Fruit fly (Drosophila melanogaster): ENCODE data around the gene CG42853.

CG42853 gene

dm6 chr3L:18139184-18139629, 17.4 kb upstream of the CG42853 start, which contains the start of gene geko:
TSS of gene geko (plus strand) at chr3L:18139402.
- TF ChIP-seq ttk (optimal IDR thresholded peaks at IDR 0.05) (no peak), insv (optimal IDR thresholded peaks at IDR 0.05) (no peak), psq (optimal IDR thresholded peaks at IDR 0.05) (no peak), Sin3A (optimal IDR thresholded peaks at IDR 0.05) (no peak), h (optimal IDR thresholded peaks at IDR 0.05) (no peak), Myc (optimal IDR thresholded peaks at IDR 0.05) (no peak)

dm6 chr3L:18138280-18138679, 16.5 kb upstream of the CG42853 start:
- no peak for TF ChIP-seq h (optimal IDR thresholded peaks at IDR 0.05)
- no peak for TF ChIP-seq psq (optimal IDR thresholded peaks at IDR 0.05)
- no peak for TF ChIP-seq insv (optimal IDR thresholded peaks at IDR 0.05)
- no peak for TF ChIP-seq Sin3A (optimal IDR thresholded peaks at IDR 0.05)
- TF ChIP-seq Myc (optimal IDR thresholded peaks at IDR 0.05): no peak
- no peak for TF ChIP-seq ttk (optimal IDR thresholded peaks at IDR 0.05)

DNA sequence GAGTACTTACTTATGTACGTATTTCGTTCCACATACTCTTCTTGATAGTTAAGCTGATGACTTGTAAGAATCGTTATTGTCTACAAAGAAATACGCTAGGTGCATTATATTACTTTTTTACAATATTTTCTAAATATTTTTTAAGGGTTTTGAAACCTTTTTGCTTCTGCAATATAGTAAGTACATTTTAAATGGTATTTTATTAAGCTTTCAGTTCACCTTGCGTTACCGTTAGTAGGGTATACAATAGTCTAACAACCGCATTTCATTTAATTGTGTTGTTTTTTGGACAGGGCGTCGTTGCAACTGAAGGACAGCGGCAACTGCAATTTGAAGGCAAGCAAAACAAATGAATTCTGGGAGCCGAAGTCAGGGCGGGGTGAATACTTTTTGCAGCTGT, 15.4 kb upstream of the CG42853 start:
- no peak for TF ChIP-seq h (optimal IDR thresholded peaks at IDR 0.05)
- TF ChIP-seq Sin3A (optimal IDR thresholded peaks at IDR 0.05): no peak
- no peak for TF ChIP-seq ttk (optimal IDR thresholded peaks at IDR 0.05)
- TF ChIP-seq psq (optimal IDR thresholded peaks at IDR 0.05): no peak
- no peak for TF ChIP-seq Myc (optimal IDR thresholded peaks at IDR 0.05)

DNA sequence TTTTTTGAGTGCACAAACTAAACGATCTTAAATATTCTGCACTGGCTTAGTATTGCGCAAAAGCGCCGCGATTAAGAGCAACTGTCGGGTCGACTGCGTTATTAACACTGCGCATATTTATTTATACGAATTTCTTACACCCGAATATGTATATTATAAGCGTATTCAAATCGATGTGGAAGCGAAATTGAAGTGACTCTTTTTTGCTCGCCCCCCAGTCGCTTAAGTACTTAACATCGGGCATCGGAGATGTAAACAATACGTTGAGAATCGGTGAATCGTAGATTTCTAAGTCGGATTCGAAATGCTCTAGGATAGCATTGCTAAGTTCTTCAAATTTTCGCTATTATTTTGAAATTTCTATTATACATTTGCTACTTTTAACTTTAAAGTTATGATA, 10.8 kb upstream of the CG42853 start, which contains the start of gene Cyp312a1:
Cyp312a1 (minus strand) TSS at position 101 of the 400 bp plus-strand sequence.
- TF ChIP-seq psq (optimal IDR thresholded peaks at IDR 0.05) (no peak), insv (optimal IDR thresholded peaks at IDR 0.05) (no peak), ttk (optimal IDR thresholded peaks at IDR 0.05) (no peak), h (optimal IDR thresholded peaks at IDR 0.05) (no peak), Myc (optimal IDR thresholded peaks at IDR 0.05) (no peak), Sin3A (optimal IDR thresholded peaks at IDR 0.05) (no peak)

dm6 chr3L:18124138-18124537, 2.3 kb upstream of the CG42853 start:
- TF ChIP-seq Sin3A (optimal IDR thresholded peaks at IDR 0.05): no peak
- no peak for TF ChIP-seq h (optimal IDR thresholded peaks at IDR 0.05)
- no peak for TF ChIP-seq Myc (optimal IDR thresholded peaks at IDR 0.05)

- TF ChIP-seq Myc (optimal IDR thresholded peaks at IDR 0.05) (no peak), psq (optimal IDR thresholded peaks at IDR 0.05) (no peak), h (optimal IDR thresholded peaks at IDR 0.05) (peak; percentile 90), insv (optimal IDR thresholded peaks at IDR 0.05) (no peak)
These were observed 7.5 kb downstream of the CG42853 start for dm6 chr3L:18114038-18114926.

- TF ChIP-seq h (optimal IDR thresholded peaks at IDR 0.05): no peak
- no peak for TF ChIP-seq insv (optimal IDR thresholded peaks at IDR 0.05)
- TF ChIP-seq Sin3A (optimal IDR thresholded peaks at IDR 0.05): no peak
- no peak for TF ChIP-seq ttk (optimal IDR thresholded peaks at IDR 0.05)
- TF ChIP-seq psq (optimal IDR thresholded peaks at IDR 0.05): no peak
- no peak for TF ChIP-seq Myc (optimal IDR thresholded peaks at IDR 0.05)
These were observed 9.1 kb downstream of the CG42853 start, which contains the start of the genes CG32195 and CG7341 for dm6 chr3L:18112669-18113068. TSS of gene CG32195 (plus strand) at chr3L:18112959. TSS of gene CG7341 (plus strand) at chr3L:18112959.

DNA sequence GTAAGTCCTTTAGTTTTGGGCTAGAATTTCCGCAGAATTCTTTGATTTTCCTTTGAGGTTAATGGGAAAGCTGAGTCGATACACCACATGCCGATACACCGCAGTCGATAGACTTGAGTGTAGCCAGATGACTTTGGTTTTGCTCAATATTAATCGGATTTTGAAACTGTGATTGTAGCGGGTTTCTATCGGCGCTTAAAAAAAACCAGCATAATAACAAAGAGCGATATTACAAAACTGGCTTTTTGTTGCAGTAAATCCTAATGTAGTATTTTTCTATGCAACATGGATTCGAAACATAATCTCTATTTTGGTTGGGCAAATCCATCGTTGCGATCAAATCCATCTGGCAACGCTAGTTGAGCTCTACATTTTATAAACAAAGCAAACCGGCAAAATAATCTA, 12.3 kb downstream of the CG42853 start, which contains the start of the genes Polr3D and mus304:
Polr3D (minus strand) TSS at position 116 of the 405 bp plus-strand sequence.
mus304 (plus strand) TSS at position 356 of the 405 bp plus-strand sequence.
- TF ChIP-seq ttk (optimal IDR thresholded peaks at IDR 0.05): no peak
- TF ChIP-seq insv (optimal IDR thresholded peaks at IDR 0.05): no peak

dm6 chr3L:18106021-18106944, 15.5 kb downstream of the CG42853 start, which contains the start of the genes CG13698 and mRpS26:
TSS of gene CG13698 (minus strand) at chr3L:18106149.
TSS of gene mRpS26 (plus strand) at chr3L:18106579.
- TF ChIP-seq Myc (optimal IDR thresholded peaks at IDR 0.05) (no peak), Sin3A (optimal IDR thresholded peaks at IDR 0.05) (no peak), psq (optimal IDR thresholded peaks at IDR 0.05) (no peak), insv (optimal IDR thresholded peaks at IDR 0.05) (no peak), ttk (optimal IDR thresholded peaks at IDR 0.05) (no peak), h (optimal IDR thresholded peaks at IDR 0.05) (no peak)

DNA sequence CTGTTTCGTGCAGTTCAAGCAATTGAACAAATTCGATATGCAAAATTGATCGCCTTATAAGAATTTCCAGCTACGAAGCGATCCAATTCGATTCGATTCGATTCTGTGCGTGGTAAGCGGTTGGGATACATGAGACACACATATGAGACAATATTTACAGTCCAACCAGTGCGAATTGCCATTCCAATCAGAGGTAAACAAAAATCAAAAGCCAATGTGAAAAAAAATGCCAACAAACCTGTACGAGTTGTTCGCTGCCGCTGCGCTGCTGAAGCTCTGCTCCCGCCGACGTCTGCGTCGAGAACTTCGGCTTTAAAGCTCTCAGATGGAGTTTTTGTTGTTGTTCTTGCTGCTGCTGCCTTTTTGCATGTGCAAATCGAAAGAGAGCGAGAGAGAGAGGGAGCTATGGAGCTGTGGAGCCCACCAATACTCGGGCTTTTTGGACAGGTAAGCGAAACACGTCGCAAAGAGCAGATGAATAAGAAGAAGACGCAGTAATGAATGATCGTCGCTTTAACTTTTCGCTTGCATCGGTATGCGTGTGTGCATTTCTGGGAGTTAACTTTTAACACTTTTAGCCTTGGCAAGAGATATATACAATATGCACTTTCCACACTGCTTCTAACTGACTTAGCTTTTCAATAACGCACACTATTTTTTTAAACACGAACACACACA, 16.3 kb downstream of the CG42853 start:
- TF ChIP-seq h (optimal IDR thresholded peaks at IDR 0.05) (no peak), ttk (optimal IDR thresholded peaks at IDR 0.05) (no peak), Myc (optimal IDR thresholded peaks at IDR 0.05) (no peak), Sin3A (optimal IDR thresholded peaks at IDR 0.05) (no peak), insv (optimal IDR thresholded peaks at IDR 0.05) (no peak), psq (optimal IDR thresholded peaks at IDR 0.05) (no peak)

dm6 chr3L:18102161-18102565, 19.6 kb downstream of the CG42853 start:
- TF ChIP-seq Myc (optimal IDR thresholded peaks at IDR 0.05): no peak
- TF ChIP-seq ttk (optimal IDR thresholded peaks at IDR 0.05): no peak
- TF ChIP-seq psq (optimal IDR thresholded peaks at IDR 0.05): no peak
- no peak for TF ChIP-seq insv (optimal IDR thresholded peaks at IDR 0.05)
- no peak for TF ChIP-seq h (optimal IDR thresholded peaks at IDR 0.05)
- TF ChIP-seq Sin3A (optimal IDR thresholded peaks at IDR 0.05): no peak

Measured in Kc167 (cell line).